Fruit fly (Drosophila melanogaster): ENCODE results near the gene CG13288.

CG13288 gene

dm6 chr3L:5881310-5882208 lies 25.6 kb upstream of the CG13288 start (continued):
- TF ChIP-seq CG9876 (GFP tag; optimal IDR thresholded peaks at IDR 0.05) (no peak), pnt (GFP tag; optimal IDR thresholded peaks at IDR 0.05) (no peak), Sox100B (GFP tag; optimal IDR thresholded peaks at IDR 0.05) (no peak), fd3F (GFP tag; optimal IDR thresholded peaks at IDR 0.05) (peak; percentile 29), CG7271 (tag; optimal IDR thresholded peaks at IDR 0.05) (no peak), CG4730 (GFP tag; IDR thresholded peaks at IDR 0.05) (no peak), CG15696 (tag; optimal IDR thresholded peaks at IDR 0.05) (no peak), tll (GFP tag; optimal IDR thresholded peaks at IDR 0.05) (no peak), CG1024 (GFP tag; IDR thresholded peaks at IDR 0.05) (no peak), CG5180 (GFP tag; optimal IDR thresholded peaks at IDR 0.05) (no peak), vfl (GFP tag; optimal IDR thresholded peaks at IDR 0.05) (no peak), CG17385 (GFP tag; optimal IDR thresholded peaks at IDR 0.05) (peak; percentile 64), CG17361 (GFP tag; IDR thresholded peaks at IDR 0.05) (no peak), BEAF-32 (GFP tag; optimal IDR thresholded peaks at IDR 0.05) (no peak), CG4424 (GFP tag; optimal IDR thresholded peaks at IDR 0.05) (peak; percentile 11), CG2889 (GFP tag; IDR thresholded peaks at IDR 0.05) (no peak; the same call in 2 of the 3 replicates), slbo (GFP tag; IDR thresholded peaks at IDR 0.05) (peak; percentile 60), z (GFP tag; IDR thresholded peaks at IDR 0.05) (no peak), CG18262 (tag; optimal IDR thresholded peaks at IDR 0.05) (peak; percentile 41), caup (GFP tag; optimal IDR thresholded peaks at IDR 0.05; ENCODE audit: severe bottlenecking) (no peak), gcm2 (GFP tag; optimal IDR thresholded peaks at IDR 0.05) (no peak), pan (optimal IDR thresholded peaks at IDR 0.05) (no peak), pan (GFP tag; optimal IDR thresholded peaks at IDR 0.05 in 1 of 2, IDR thresholded peaks at IDR 0.05 in 1 of 2) (peak in 1 of 2 experiments; percentile 41), lmd (GFP tag; IDR thresholded peaks at IDR 0.05) (no peak), yki (optimal IDR thresholded peaks at IDR 0.05) (peak; percentile 39), jing (GFP tag; optimal IDR thresholded peaks at IDR 0.05) (no peak), Adf1 (GFP tag; IDR thresholded peaks at IDR 0.05) (no peak), Xbp1 (GFP tag; optimal IDR thresholded peaks at IDR 0.05) (peak; percentile 66), CG9797 (GFP tag; optimal IDR thresholded peaks at IDR 0.05) (no peak), gt (GFP tag; IDR thresholded peaks at IDR 0.05) (no peak), Dad (GFP tag; optimal IDR thresholded peaks at IDR 0.05) (no peak), twi (tag; optimal IDR thresholded peaks at IDR 0.05) (peak; percentile 29), chif (GFP tag; optimal IDR thresholded peaks at IDR 0.05) (peak; percentile 50 to 63), CG10654 (GFP tag; optimal IDR thresholded peaks at IDR 0.05) (no peak), HmgD (GFP tag; optimal IDR thresholded peaks at IDR 0.05) (no peak), nau (GFP tag; optimal IDR thresholded peaks at IDR 0.05) (no peak), CG3838 (GFP tag; optimal IDR thresholded peaks at IDR 0.05) (no peak), Dip2 (GFP tag; IDR thresholded peaks at IDR 0.05) (no peak), gsb (GFP tag; IDR thresholded peaks at IDR 0.05) (no peak), CG2129 (GFP tag; IDR thresholded peaks at IDR 0.05; ENCODE audit: partially characterized antibody) (no peak), CG4854 (GFP tag; optimal IDR thresholded peaks at IDR 0.05) (no peak), BtbVII (GFP tag; optimal IDR thresholded peaks at IDR 0.05) (no peak), Bteb2 (GFP tag; optimal IDR thresholded peaks at IDR 0.05) (peak; percentile 17), CG34376 (GFP tag; optimal IDR thresholded peaks at IDR 0.05) (no peak), Abd-B (GFP tag; optimal IDR thresholded peaks at IDR 0.05) (peak; percentile 49), gro (GFP tag; optimal IDR thresholded peaks at IDR 0.05) (no peak), sens-2 (GFP tag; IDR thresholded peaks at IDR 0.05) (no peak), slou (GFP tag; optimal IDR thresholded peaks at IDR 0.05) (no peak), disco-r (GFP tag; optimal IDR thresholded peaks at IDR 0.05) (no peak), sob (GFP tag; IDR thresholded peaks at IDR 0.05) (no peak)
